Fruit fly (Drosophila melanogaster): ENCODE data around the gene Gr93b.

Gene Gr93b

dm6 chr3R:21825775-21826558 is 17.6 kb downstream of the Gr93b start:
- TF ChIP-seq run (tag; optimal IDR thresholded peaks at IDR 0.05) (no peak), CG7271 (tag; optimal IDR thresholded peaks at IDR 0.05) (no peak), dmrt11E (tag; optimal IDR thresholded peaks at IDR 0.05) (peak; percentile 59), hth (optimal IDR thresholded peaks at IDR 0.05) (no peak), CG14710 (tag; optimal IDR thresholded peaks at IDR 0.05) (peak; percentile 10), CG10979 (tag; optimal IDR thresholded peaks at IDR 0.05) (peak; percentile 22), zf30C (GFP tag; optimal IDR thresholded peaks at IDR 0.05) (peak; percentile 27), toy (GFP tag; IDR thresholded peaks at IDR 0.05) (0 out of 2 replicates have a peak, but pooled peaks have one; percentile 17), CG2712 (tag; optimal IDR thresholded peaks at IDR 0.05) (peak; percentile 6), CG1647 (GFP tag; optimal IDR thresholded peaks at IDR 0.05) (no peak), CG18262 (tag; optimal IDR thresholded peaks at IDR 0.05) (peak; percentile 32), ara (GFP tag; IDR thresholded peaks at IDR 0.05) (no peak), Dp (GFP tag; optimal IDR thresholded peaks at IDR 0.05) (no peak), CG10267 (tag; optimal IDR thresholded peaks at IDR 0.05) (peak; percentile 20), gsb (GFP tag; IDR thresholded peaks at IDR 0.05) (0 out of 2 replicates have a peak, but pooled peaks have one; percentile 23), PHDP (tag; optimal IDR thresholded peaks at IDR 0.05) (no peak), CG11696 (GFP tag; IDR thresholded peaks at IDR 0.05) (no peak), lov (optimal IDR thresholded peaks at IDR 0.05) (no peak), lov (GFP tag; IDR thresholded peaks at IDR 0.05) (0 out of 3 replicates have a peak, but pooled peaks have one; percentile 44), Med (GFP tag) (peak; percentile 24), CG15696 (tag; optimal IDR thresholded peaks at IDR 0.05) (peak; percentile 40), gfzf (GFP tag; optimal IDR thresholded peaks at IDR 0.05) (no peak), CTCF (GFP tag; optimal IDR thresholded peaks at IDR 0.05) (no peak), CG17361 (GFP tag; IDR thresholded peaks at IDR 0.05) (0 out of 3 replicates have a peak, but pooled peaks have one; percentile 39), Ada2b (GFP tag; IDR thresholded peaks at IDR 0.05) (no peak), CG6689 (GFP tag; IDR thresholded peaks at IDR 0.05) (0 out of 2 replicates have a peak, but pooled peaks have one; percentile 6), Ravus (GFP tag; IDR thresholded peaks at IDR 0.05) (no peak), fru (optimal IDR thresholded peaks at IDR 0.05) (no peak), gro (GFP tag; optimal IDR thresholded peaks at IDR 0.05) (no peak), CoRest (tag; optimal IDR thresholded peaks at IDR 0.05) (no peak), sens (GFP tag) (peak; percentile 63), phol (tag; optimal IDR thresholded peaks at IDR 0.05) (peak; percentile 6), CG1529 (GFP tag; optimal IDR thresholded peaks at IDR 0.05) (no peak), CG17186 (GFP tag; optimal IDR thresholded peaks at IDR 0.05) (no peak), CG9727 (GFP tag; optimal IDR thresholded peaks at IDR 0.05) (peak; percentile 34), nerfin-2 (GFP tag; IDR thresholded peaks at IDR 0.05; ENCODE audit: partially characterized antibody) (no peak), CG2199 (GFP tag; IDR thresholded peaks at IDR 0.05) (no peak), lola (GFP tag; optimal IDR thresholded peaks at IDR 0.05) (peak in 1 of 3 experiments; percentile 56), lmd (GFP tag; IDR thresholded peaks at IDR 0.05) (no peak), Gug (GFP tag; IDR thresholded peaks at IDR 0.05) (no peak), CG17385 (GFP tag; optimal IDR thresholded peaks at IDR 0.05) (peak; percentile 50), CG31441 (GFP tag; IDR thresholded peaks at IDR 0.05) (0 out of 2 replicates have a peak, but pooled peaks have one; percentile 17), CkIIα-i1 (GFP tag; IDR thresholded peaks at IDR 0.05) (no peak), gem (tag; optimal IDR thresholded peaks at IDR 0.05) (peak; percentile 2), zen (tag; optimal IDR thresholded peaks at IDR 0.05) (peak; percentile 75)
